Worm (Caenorhabditis elegans): ENCODE data around the gene gipc-2.

- TF ChIP-seq dao-5 (tag; optimal IDR thresholded peaks at IDR 0.05) (no peak), him-1 (tag; optimal IDR thresholded peaks at IDR 0.05) (no peak)
Observed at ce11 chrIV:10066456-10066855, 39.0 kb upstream of the gipc-2 start.

Data from whole organism, L4/young adult.